Fruit fly (Drosophila melanogaster): ENCODE data around the gene Mcr.
A peak's percentile ranks its signal among the peaks of the same experiment; 100 is the strongest.

Mcr gene

dm6 chr2L:8097461-8097860, 14.7 kb upstream of the Mcr start (continued):
- TF ChIP-seq pum (GFP tag; optimal IDR thresholded peaks at IDR 0.05) = no peak
- peak; percentile 17 for TF ChIP-seq CG6654 (GFP tag; optimal IDR thresholded peaks at IDR 0.05)
- no peak for TF ChIP-seq tup (GFP tag; optimal IDR thresholded peaks at IDR 0.05)
- peak; percentile 12 for TF ChIP-seq CG13775 (GFP tag; optimal IDR thresholded peaks at IDR 0.05)
- no peak for TF ChIP-seq CG6791 (GFP tag; IDR thresholded peaks at IDR 0.05; ENCODE audit: partially characterized antibody)
- TF ChIP-seq Abd-B (GFP tag; optimal IDR thresholded peaks at IDR 0.05) = no peak
- TF ChIP-seq tin (GFP tag; optimal IDR thresholded peaks at IDR 0.05) = no peak
- no peak for TF ChIP-seq Mrtf (GFP tag; IDR thresholded peaks at IDR 0.05)
- no peak for TF ChIP-seq vnd (GFP tag; IDR thresholded peaks at IDR 0.05; ENCODE audit: partially characterized antibody)
- peak; percentile 21 for TF ChIP-seq Dek (tag; optimal IDR thresholded peaks at IDR 0.05)
- TF ChIP-seq H2.0 (GFP tag; IDR thresholded peaks at IDR 0.05) = no peak
- TF ChIP-seq CG33557 (GFP tag; optimal IDR thresholded peaks at IDR 0.05) = peak; percentile 5
- TF ChIP-seq CG15514 (GFP tag; optimal IDR thresholded peaks at IDR 0.05) = peak; percentile 70
- no peak for TF ChIP-seq MBD-R2 (GFP tag; IDR thresholded peaks at IDR 0.05)
- no peak for TF ChIP-seq lbe (GFP tag; optimal IDR thresholded peaks at IDR 0.05)
- TF ChIP-seq CG9932 (GFP tag; IDR thresholded peaks at IDR 0.05) = no peak
- TF ChIP-seq CrebB (tag; optimal IDR thresholded peaks at IDR 0.05) = peak; percentile 63
- TF ChIP-seq sug (tag; optimal IDR thresholded peaks at IDR 0.05) = peak; percentile 89
- TF ChIP-seq Gsc (GFP tag; IDR thresholded peaks at IDR 0.05) = no peak
- no peak for TF ChIP-seq maf-S (GFP tag; optimal IDR thresholded peaks at IDR 0.05)
- TF ChIP-seq mirr (GFP tag; optimal IDR thresholded peaks at IDR 0.05) = peak; percentile 66
- TF ChIP-seq slp2 (GFP tag; optimal IDR thresholded peaks at IDR 0.05) = no peak
- peak; percentile 13 for TF ChIP-seq CG17385 (GFP tag; optimal IDR thresholded peaks at IDR 0.05)
- TF ChIP-seq Awh (GFP tag; IDR thresholded peaks at IDR 0.05) = peak; percentile 53; the same call in 1 of the 2 replicates
- TF ChIP-seq CG18599 (GFP tag; optimal IDR thresholded peaks at IDR 0.05) = peak; percentile 77
- TF ChIP-seq sqz (GFP tag; optimal IDR thresholded peaks at IDR 0.05) = peak; percentile 54
- TF ChIP-seq CG1603 (tag; optimal IDR thresholded peaks at IDR 0.05) = peak; percentile 57
- TF ChIP-seq Aef1 (GFP tag; IDR thresholded peaks at IDR 0.05) = no peak
- peak; percentile 55 for TF ChIP-seq CG12104 (GFP tag; optimal IDR thresholded peaks at IDR 0.05)
- TF ChIP-seq Stat92E (GFP tag; optimal IDR thresholded peaks at IDR 0.05) = no peak
- TF ChIP-seq CG10565 (GFP tag; optimal IDR thresholded peaks at IDR 0.05) = no peak
- TF ChIP-seq CG18011 (GFP tag; optimal IDR thresholded peaks at IDR 0.05) = peak; percentile 37
- no peak for TF ChIP-seq CG1792 (GFP tag; optimal IDR thresholded peaks at IDR 0.05)
- no peak for TF ChIP-seq Elba2 (GFP tag; optimal IDR thresholded peaks at IDR 0.05)
- TF ChIP-seq Asciz (GFP tag; optimal IDR thresholded peaks at IDR 0.05) = peak; percentile 72
- TF ChIP-seq da (GFP tag; optimal IDR thresholded peaks at IDR 0.05) = no peak
- TF ChIP-seq sens-2 (GFP tag; IDR thresholded peaks at IDR 0.05) = no peak
- TF ChIP-seq Nf-YB (GFP tag; optimal IDR thresholded peaks at IDR 0.05) = peak; percentile 26
- TF ChIP-seq danr (GFP tag; IDR thresholded peaks at IDR 0.05) = no peak
- no peak for TF ChIP-seq ara (GFP tag; IDR thresholded peaks at IDR 0.05)
- TF ChIP-seq sd (tag; optimal IDR thresholded peaks at IDR 0.05) = peak; percentile 87
- peak; percentile 29 for TF ChIP-seq ac (GFP tag; optimal IDR thresholded peaks at IDR 0.05)
- TF ChIP-seq Side (GFP tag; optimal IDR thresholded peaks at IDR 0.05) = peak; percentile 24
- peak; percentile 82 for TF ChIP-seq BtbVII (GFP tag; optimal IDR thresholded peaks at IDR 0.05)
- TF ChIP-seq hth (optimal IDR thresholded peaks at IDR 0.05) = no peak
- no peak for TF ChIP-seq phol (tag; optimal IDR thresholded peaks at IDR 0.05)
- TF ChIP-seq yki (optimal IDR thresholded peaks at IDR 0.05) = no peak
- peak; percentile 29 for TF ChIP-seq ash1 (GFP tag; optimal IDR thresholded peaks at IDR 0.05)
- no peak for TF ChIP-seq CG10979 (tag; optimal IDR thresholded peaks at IDR 0.05)
- no peak for TF ChIP-seq CG2199 (GFP tag; IDR thresholded peaks at IDR 0.05)
- peak; percentile 35 for TF ChIP-seq CG15269 (tag; optimal IDR thresholded peaks at IDR 0.05)
